Fruit fly (Drosophila melanogaster) whole organism, prepupa: ENCODE data around the gene CG5861.

Source experiments
- CG6163 ChIP-seq: fragments of 200-800 bp; sonication (Bioruptor generic); IDR thresholded peaks from 3 replicates; pipeline ENCODE4 v1.3.6; 2022; ENCODE audit warnings: missing biosample characterization, missing genetic modification characterization
- CG6276 ChIP-seq: fragments of 200-800 bp; sonication (Bioruptor generic); optimal IDR thresholded peaks from 2 replicates; lab custom pipeline; 2017; ENCODE audit warnings: missing biosample characterization, mild to moderate bottlenecking, missing genetic modification characterization
- CG6854 ChIP-seq: fragments of 200-800 bp; sonication (Bioruptor generic); optimal IDR thresholded peaks from 2 replicates; lab custom pipeline; 2017; ENCODE audit warnings: missing biosample characterization, mild to moderate bottlenecking, missing genetic modification characterization
- CG8319 ChIP-seq: fragments of 200-800 bp; sonication (Bioruptor generic); optimal IDR thresholded peaks from 3 replicates; lab custom pipeline; 2016; ENCODE audit warnings: missing biosample characterization, missing genetic modification characterization
- CG8632 ChIP-seq: fragments of 200-800 bp; sonication (Bioruptor generic); optimal IDR thresholded peaks from 3 replicates; lab custom pipeline; 2016; ENCODE audit warnings: missing biosample characterization, missing genetic modification characterization
- Gug ChIP-seq: fragments of 200-800 bp; sonication (Bioruptor generic); IDR thresholded peaks from 2 replicates; pipeline ENCODE4 v1.3.6; 2022; ENCODE audit warnings: missing biosample characterization, missing genetic modification characterization
- Hr39 ChIP-seq: fragments of 200-800 bp; sonication (Bioruptor generic); optimal IDR thresholded peaks from 2 replicates; lab custom pipeline; 2016; ENCODE audit warnings: missing biosample characterization, missing genetic modification characterization
- Sox14 ChIP-seq: fragments of 200-800 bp; sonication (Bioruptor generic); optimal IDR thresholded peaks from 3 replicates; lab custom pipeline; 2016; ENCODE audit warnings: missing biosample characterization, missing genetic modification characterization
- pdm3 ChIP-seq: fragments of 200-800 bp; sonication (Bioruptor generic); optimal IDR thresholded peaks from 3 replicates; lab custom pipeline; 2016; ENCODE audit warnings: missing biosample characterization, missing genetic modification characterization
- ss ChIP-seq, 2 experiments: fragments of 200-800 bp; sonication (Bioruptor generic); optimal IDR thresholded peaks; 2 replicates in 1 of 2; 3 replicates in 1 of 2; lab custom pipeline; 2017 to 2018; ENCODE audit warnings: mild to moderate bottlenecking in 2 of 2, missing biosample characterization in 2 of 2, missing genetic modification characterization in 2 of 2, moderate library complexity in 1 of 2

DNA sequence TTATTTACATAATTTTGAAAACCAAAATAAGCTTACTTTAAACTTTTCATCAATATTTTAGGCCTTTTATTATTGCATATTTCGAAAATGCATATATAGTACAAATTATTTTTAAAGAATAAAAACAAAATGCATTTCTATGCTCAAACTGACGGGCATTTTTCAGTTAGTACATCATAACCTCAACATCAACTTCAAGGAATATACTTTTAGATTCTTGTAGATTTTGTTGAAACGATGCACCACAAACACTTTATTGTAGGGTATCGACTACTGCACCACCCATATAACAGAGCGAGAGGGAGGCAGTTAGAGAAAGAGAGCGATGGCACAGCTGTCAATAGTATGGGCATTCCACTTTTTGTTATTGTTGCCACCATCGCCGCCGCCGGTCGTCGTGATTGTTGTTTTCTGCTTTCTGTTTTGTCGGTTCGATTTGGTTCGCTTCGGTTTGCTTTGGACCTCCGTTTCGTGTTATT, 27.3 kb downstream of the CG5861 start:
- TF ChIP-seq CG6276 (GFP tag; lab: Kevin White, UChicago) (peak; percentile 92), pdm3 (GFP tag; lab: Kevin White, UChicago) (peak; percentile 93), ss (GFP tag; optimal IDR thresholded peaks at IDR 0.05; lab: Kevin White, UChicago) (peak; percentile 71 to 74), CG6163 (GFP tag; lab: Robert Waterston, UW) (peak; percentile 72), Hr39 (GFP tag; lab: Kevin White, UChicago) (peak; percentile 71), CG6854 (GFP tag; lab: Kevin White, UChicago) (peak; percentile 35), Gug (GFP tag; lab: Robert Waterston, UW) (peak; percentile 84), CG8319 (GFP tag; lab: Kevin White, UChicago) (peak; percentile 60), CG8632 (GFP tag; lab: Kevin White, UChicago) (peak; percentile 79), Sox14 (GFP tag; lab: Kevin White, UChicago) (peak; percentile 91)
